Worm (Caenorhabditis elegans) whole organism, L1 larva: ENCODE measurements around the gene clec-129.
A peak's percentile ranks its signal among the peaks of the same experiment; 100 is the strongest.

Source experiments
- C04F5.9 ChIP-seq: sonication (generic microtip); optimal IDR thresholded peaks from 2 replicates; lab custom pipeline; 2016; ENCODE audit warnings: missing genetic modification characterization, missing compliant biosample characterization
- C16A3.4 ChIP-seq: fragments of 150-350 bp; optimal IDR thresholded peaks from 2 replicates; lab custom pipeline; 2014; ENCODE audit warnings: missing biosample characterization, missing genetic modification characterization
- F16B12.6 ChIP-seq: fragments of 150-350 bp; optimal IDR thresholded peaks from 2 replicates; lab custom pipeline; 2014; ENCODE audit warnings: missing biosample characterization, missing genetic modification characterization
- blmp-1 ChIP-seq: fragments of 150-350 bp; optimal IDR thresholded peaks from 2 replicates; lab custom pipeline; 2014; ENCODE audit warnings: missing biosample characterization, missing genetic modification characterization
- ceh-82 ChIP-seq, 3 experiments: fragments of 150-350 bp in 1 of 3; sonication (generic microtip) in 2 of 3; optimal IDR thresholded peaks; 2 replicates each; lab custom pipeline; 2014 to 2017; ENCODE audit warnings: missing biosample characterization in 3 of 3, missing genetic modification characterization in 3 of 3
- ceh-88 ChIP-seq: fragments of 200-800 bp; sonication (Bioruptor generic); IDR thresholded peaks from 2 replicates; pipeline ENCODE4 v1.3.6; 2022; ENCODE audit warnings: missing genetic modification characterization, missing compliant biosample characterization
- dpl-1 ChIP-seq, 3 experiments: fragments of 150-350 bp in 2 of 3; sonication (generic microtip) in 1 of 3; optimal IDR thresholded peaks; 2 replicates each; lab custom pipeline; 2014 to 2017; ENCODE audit warnings: missing biosample characterization in 3 of 3, missing genetic modification characterization in 3 of 3, missing genetic modification reagents in 3 of 3
- dsc-1 ChIP-seq: sonication (generic microtip); optimal IDR thresholded peaks from 2 replicates; lab custom pipeline; 2016; ENCODE audit warnings: mild to moderate bottlenecking, missing genetic modification characterization, missing compliant biosample characterization
- efl-1 ChIP-seq, 4 experiments: fragments of 150-350 bp; optimal IDR thresholded peaks in 3 of 4; peaks in 1 of 4; 1 replicate in 1 of 4; 2 replicates in 3 of 4; lab custom pipeline; 2014; ENCODE audit warnings: missing biosample characterization in 2 of 4, missing genetic modification characterization in 2 of 4, missing genetic modification reagents in 2 of 4
- egl-13 ChIP-seq: sonication (generic microtip); optimal IDR thresholded peaks from 2 replicates; lab custom pipeline; 2016; ENCODE audit warnings: missing genotype, missing genetic modification reagents, missing genetic modification characterization, missing compliant biosample characterization
- fkh-10 ChIP-seq: sonication (generic microtip); optimal IDR thresholded peaks from 2 replicates; lab custom pipeline; 2017; ENCODE audit warnings: missing biosample characterization, missing genetic modification reagents, missing genetic modification characterization
- fkh-4 ChIP-seq: sonication (generic microtip); optimal IDR thresholded peaks from 2 replicates; lab custom pipeline; 2016; ENCODE audit warnings: missing compliant biosample characterization, missing genetic modification characterization, borderline replicate concordance
- fkh-8 ChIP-seq: sonication (generic microtip); optimal IDR thresholded peaks from 2 replicates; lab custom pipeline; 2016; ENCODE audit warnings: mild to moderate bottlenecking, missing genetic modification characterization, missing compliant biosample characterization
- fos-1 ChIP-seq: fragments of 150-350 bp; optimal IDR thresholded peaks from 2 replicates; lab custom pipeline; 2014; ENCODE audit warnings: missing biosample characterization, missing genetic modification characterization
- grh-1 ChIP-seq: fragments of 200-800 bp; sonication (Bioruptor generic); IDR thresholded peaks from 2 replicates; pipeline ENCODE4 v1.3.6; 2022; ENCODE audit warnings: missing genetic modification reagents, missing genetic modification characterization, missing compliant biosample characterization
- hlh-17 ChIP-seq: fragments of 200-800 bp; sonication (Bioruptor generic); optimal IDR thresholded peaks from 2 replicates; lab custom pipeline; 2018; ENCODE audit warnings: missing genetic modification characterization, mild to moderate bottlenecking, missing compliant biosample characterization, moderate library complexity, borderline replicate concordance
- irx-1 ChIP-seq: sonication (generic microtip); optimal IDR thresholded peaks from 2 replicates; lab custom pipeline; 2016; ENCODE audit warnings: missing genetic modification characterization, missing compliant biosample characterization
- isw-1 ChIP-seq: fragments of 200-800 bp; sonication (Bioruptor generic); IDR thresholded peaks from 2 replicates; pipeline ENCODE4 v1.3.6; 2022; ENCODE audit warnings: missing genetic modification characterization, missing compliant biosample characterization
- lin-13 ChIP-seq: fragments of 150-350 bp; optimal IDR thresholded peaks from 2 replicates; lab custom pipeline; 2014; ENCODE audit warnings: missing biosample characterization, missing genetic modification reagents, missing genetic modification characterization
- lin-14 ChIP-seq: fragments of 200-800 bp; sonication (Bioruptor generic); optimal IDR thresholded peaks from 2 replicates; lab custom pipeline; 2018; ENCODE audit warnings: mild to moderate bottlenecking, missing genetic modification characterization, moderate library complexity, missing compliant biosample characterization
- lin-15B ChIP-seq: fragments of 150-350 bp; sonication (generic microtip); optimal IDR thresholded peaks from 3 replicates; lab custom pipeline; 2014; ENCODE audit warnings: missing biosample characterization, missing genetic modification characterization
- lin-35 ChIP-seq, 2 experiments: fragments of 150-350 bp; optimal IDR thresholded peaks; 2 replicates each; lab custom pipeline; 2014; ENCODE audit warnings: missing biosample characterization in 2 of 2, missing genetic modification characterization in 2 of 2, missing genetic modification reagents in 2 of 2
- lir-3 ChIP-seq: sonication (generic microtip); optimal IDR thresholded peaks from 2 replicates; lab custom pipeline; 2016; ENCODE audit warnings: mild to moderate bottlenecking, missing genetic modification characterization, moderate library complexity, missing compliant biosample characterization; ENCODE audit not compliant: poor library complexity
- lsy-2 ChIP-seq, 2 experiments: fragments of 150-350 bp; optimal IDR thresholded peaks; 2 replicates each; lab custom pipeline; 2014; ENCODE audit warnings: missing biosample characterization in 2 of 2, missing genetic modification characterization in 2 of 2
- mab-9 ChIP-seq: fragments of 200-800 bp; sonication (Bioruptor generic); IDR thresholded peaks from 2 replicates; pipeline ENCODE4 v1.3.6; 2022; ENCODE audit warnings: missing genetic modification reagents, missing genetic modification characterization, missing compliant biosample characterization
- mdl-1 ChIP-seq, 2 experiments: fragments of 150-350 bp; optimal IDR thresholded peaks; 2 replicates each; lab custom pipeline; 2014 to 2017; ENCODE audit warnings: missing biosample characterization in 2 of 2, missing genetic modification characterization in 2 of 2, inconsistent platforms in 1 of 2
- mef-2 ChIP-seq: fragments of 150-350 bp; optimal IDR thresholded peaks from 2 replicates; lab custom pipeline; 2014; ENCODE audit warnings: missing biosample characterization, missing genetic modification characterization
- mep-1 ChIP-seq: fragments of 150-350 bp; optimal IDR thresholded peaks from 2 replicates; lab custom pipeline; 2014; ENCODE audit warnings: missing biosample characterization, missing genetic modification characterization
- nhr-19 ChIP-seq: fragments of 200-800 bp; sonication (Bioruptor generic); conservative IDR thresholded peaks from 2 replicates; pipeline ENCODE4 v1.3.6; 2022; ENCODE audit warnings: missing genetic modification characterization, missing compliant biosample characterization
- nhr-20 ChIP-seq: sonication (generic microtip); optimal IDR thresholded peaks from 2 replicates; lab custom pipeline; 2016; ENCODE audit warnings: mild to moderate bottlenecking, missing genetic modification characterization, missing compliant biosample characterization
- nhr-237 ChIP-seq: fragments of 150-350 bp; optimal IDR thresholded peaks from 2 replicates; lab custom pipeline; 2014; ENCODE audit warnings: missing biosample characterization, missing genetic modification characterization
- nhr-47 ChIP-seq: sonication (generic microtip); optimal IDR thresholded peaks from 2 replicates; lab custom pipeline; 2016; ENCODE audit warnings: mild to moderate bottlenecking, missing genetic modification characterization, moderate library complexity, missing compliant biosample characterization
- nhr-71 ChIP-seq: sonication (generic microtip); optimal IDR thresholded peaks from 2 replicates; lab custom pipeline; 2016; ENCODE audit warnings: mild to moderate bottlenecking, missing genetic modification characterization, moderate library complexity, missing compliant biosample characterization
- nhr-77 ChIP-seq: fragments of 150-350 bp; optimal IDR thresholded peaks from 2 replicates; lab custom pipeline; 2014; ENCODE audit warnings: missing biosample characterization, missing genetic modification characterization
- nhr-85 ChIP-seq: sonication (generic microtip); peaks from one replicate; lab custom pipeline; 2016; ENCODE audit warnings: missing genetic modification characterization, inconsistent platforms, missing compliant biosample characterization
- nhr-90 ChIP-seq: sonication (generic microtip); optimal IDR thresholded peaks from 2 replicates; lab custom pipeline; 2016; ENCODE audit warnings: mild to moderate bottlenecking, missing genetic modification characterization, missing compliant biosample characterization; ENCODE audit not compliant: poor library complexity
- pax-3 ChIP-seq: fragments of 200-800 bp; sonication (Bioruptor generic); optimal IDR thresholded peaks from 2 replicates; lab custom pipeline; 2018; ENCODE audit warnings: mild to moderate bottlenecking, missing genetic modification characterization, moderate library complexity, missing compliant biosample characterization
- rnt-1 ChIP-seq: sonication (generic microtip); optimal IDR thresholded peaks from 2 replicates; lab custom pipeline; 2016; ENCODE audit warnings: mild to moderate bottlenecking, missing genetic modification characterization, moderate library complexity, missing compliant biosample characterization
- snpc-4 ChIP-seq: fragments of 150-350 bp; optimal IDR thresholded peaks from 2 replicates; lab custom pipeline; 2014; ENCODE audit warnings: missing biosample characterization, missing genetic modification characterization
- snu-23 ChIP-seq: sonication (generic microtip); optimal IDR thresholded peaks from 2 replicates; lab custom pipeline; 2016; ENCODE audit warnings: missing genetic modification characterization, missing compliant biosample characterization
- sptf-1 ChIP-seq: fragments of 150-350 bp; optimal IDR thresholded peaks from 2 replicates; lab custom pipeline; 2014; ENCODE audit warnings: missing biosample characterization, missing genetic modification characterization
- swsn-7 ChIP-seq: sonication (generic microtip); optimal IDR thresholded peaks from 2 replicates; lab custom pipeline; 2016; ENCODE audit warnings: missing genetic modification characterization, missing compliant biosample characterization
- tbx-2 ChIP-seq: sonication (generic microtip); optimal IDR thresholded peaks from 2 replicates; lab custom pipeline; 2016; ENCODE audit warnings: missing genetic modification characterization, missing compliant biosample characterization
- unc-86 ChIP-seq: sonication (generic microtip); optimal IDR thresholded peaks from 2 replicates; lab custom pipeline; 2016; ENCODE audit warnings: missing genetic modification characterization, missing compliant biosample characterization
- unc-98 ChIP-seq: fragments of 200-800 bp; sonication (Bioruptor generic); IDR thresholded peaks from 2 replicates; pipeline ENCODE4 v1.3.6; 2022; ENCODE audit warnings: missing genetic modification characterization, missing compliant biosample characterization
- xbp-1 ChIP-seq: sonication (generic microtip); optimal IDR thresholded peaks from 2 replicates; lab custom pipeline; 2016; ENCODE audit warnings: missing genetic modification characterization, missing compliant biosample characterization
- zag-1 ChIP-seq: fragments of 150-350 bp; optimal IDR thresholded peaks from 2 replicates; lab custom pipeline; 2014; ENCODE audit warnings: missing biosample characterization, missing genetic modification characterization

Gene clec-129

DNA sequence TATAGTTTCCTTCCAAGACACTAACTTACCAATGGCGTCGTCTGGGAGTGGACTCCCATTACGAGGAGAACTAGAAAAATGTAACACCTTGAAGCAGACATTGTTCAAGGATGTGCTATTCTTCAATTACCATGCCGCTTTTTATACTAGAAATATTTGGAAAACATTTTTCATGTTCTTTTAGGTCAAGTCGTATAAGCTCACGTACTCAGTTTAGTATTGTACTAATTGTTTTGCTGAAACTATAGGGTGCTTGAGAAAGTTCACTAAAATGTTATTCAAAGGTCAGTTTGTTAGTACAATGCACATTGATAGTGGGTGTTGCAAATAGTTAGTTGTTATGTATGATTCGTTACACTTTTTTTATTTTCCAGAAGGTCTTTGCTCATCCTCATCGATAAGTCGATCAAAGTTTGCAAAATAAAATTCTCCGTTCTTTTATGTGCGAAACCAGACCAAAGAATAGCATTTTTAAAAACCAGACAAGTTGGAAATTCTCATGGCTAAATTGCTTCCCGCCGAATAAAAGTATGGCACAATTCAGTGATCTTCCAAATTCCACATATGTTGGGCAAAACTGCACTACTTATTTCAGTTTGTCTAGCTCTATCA, at the start of gene clec-129, which contains the start of gene clec-128:
Gene clec-129, plus strand, starts transcription at position 562 of the 612 bp plus-strand sequence.
Gene clec-128, minus strand, starts transcription at position 101 of the 612 bp plus-strand sequence.
- TF ChIP-seq sptf-1 (no peak), zag-1 (tag; lab: Kevin White, UChicago) (no peak), nhr-237 (tag; lab: Kevin White, UChicago) (no peak), mef-2 (tag; lab: Kevin White, UChicago) (no peak), hlh-17 (GFP tag; lab: Kevin White, UChicago) (no peak), dpl-1 (GFP tag; optimal IDR thresholded peaks at IDR 0.05; lab: Kevin White, UChicago) (no peak)

- TF ChIP-seq lin-14 (peak; percentile 81), snpc-4 (tag; lab: Kevin White, UChicago) (peak; percentile 13), C16A3.4 (tag; lab: Kevin White, UChicago) (peak; percentile 51), unc-98 (GFP tag; lab: Robert Waterston, UW) (peak; percentile 57; the same call in 1 of the 2 replicates), lir-3 (tag; lab: Kevin White, UChicago) (peak; percentile 76), lin-15B (tag; lab: Kevin White, UChicago) (peak; percentile 84), mdl-1 (tag; optimal IDR thresholded peaks at IDR 0.05; lab: Kevin White, UChicago) (peak in 1 of 2 experiments; percentile 27), fkh-8 (tag; lab: Kevin White, UChicago) (peak; percentile 79), dsc-1 (peak; percentile 58), blmp-1 (tag; lab: Kevin White, UChicago) (peak; percentile 15), nhr-237 (tag; lab: Kevin White, UChicago) (peak; percentile 34), pax-3 (tag; lab: Kevin White, UChicago) (peak; percentile 77), efl-1 (optimal IDR thresholded peaks at IDR 0.05; lab: Kevin White, UChicago) (peak; percentile 71 to 79), efl-1 (GFP tag; optimal IDR thresholded peaks at IDR 0.05 in 1 of 2; lab: Kevin White, UChicago) (peak; percentile 66 to 97), swsn-7 (tag; lab: Kevin White, UChicago) (peak; percentile 73), nhr-71 (tag; lab: Kevin White, UChicago) (peak; percentile 88), nhr-20 (peak; percentile 79), snu-23 (GFP tag; lab: Kevin White, UChicago) (peak; percentile 85), irx-1 (peak; percentile 39), grh-1 (peak; percentile 83), nhr-47 (tag; lab: Kevin White, UChicago) (peak; percentile 84), ceh-82 (tag; optimal IDR thresholded peaks at IDR 0.05; lab: Kevin White, UChicago) (peak in 2 of 3 experiments; percentile 50 to 54), isw-1 (GFP tag; lab: Robert Waterston, UW) (peak; percentile 81), fos-1 (tag; lab: Kevin White, UChicago) (peak; percentile 25), dpl-1 (GFP tag; optimal IDR thresholded peaks at IDR 0.05; lab: Kevin White, UChicago) (peak; percentile 47 to 73 (median 67)), nhr-77 (tag; lab: Kevin White, UChicago) (peak; percentile 87), nhr-85 (tag; lab: Kevin White, UChicago) (peak; percentile 70), egl-13 (tag; lab: Kevin White, UChicago) (peak; percentile 45), unc-86 (tag; lab: Kevin White, UChicago) (peak; percentile 57), fkh-10 (GFP tag; lab: Kevin White, UChicago) (peak; percentile 43), nhr-90 (tag; lab: Kevin White, UChicago) (peak; percentile 40), lin-35 (GFP tag; optimal IDR thresholded peaks at IDR 0.05; lab: Kevin White, UChicago) (peak; percentile 67 to 75), mab-9 (peak; percentile 60; the same call in 1 of the 2 replicates), C04F5.9 (tag; lab: Kevin White, UChicago) (peak; percentile 68), nhr-19 (GFP tag; lab: Robert Waterston, UW) (peak; percentile 88), rnt-1 (tag; lab: Kevin White, UChicago) (peak; percentile 73), F16B12.6 (peak; percentile 80), ceh-88 (peak; percentile 82), lin-13 (peak; percentile 61), fkh-4 (tag; lab: Kevin White, UChicago) (peak; percentile 18), xbp-1 (tag; lab: Kevin White, UChicago) (peak; percentile 69), lsy-2 (tag; optimal IDR thresholded peaks at IDR 0.05; lab: Kevin White, UChicago) (peak; percentile 94 to 97), mep-1 (tag; lab: Kevin White, UChicago) (peak; percentile 45), tbx-2 (peak; percentile 74)
Measured at ce11 chrII:3523547-3523946, 47.7 kb upstream of the clec-129 start.
